Fruit fly (Drosophila melanogaster): ENCODE results near the gene Hex-A.
A peak's percentile ranks its signal among the peaks of the same experiment; 100 is the strongest.

The Hex-A gene

dm6 chrX:9554346-9554808 lies 31.1 kb upstream of the Hex-A start, which contains the start of gene RpS28b:
RpS28b (plus strand) TSS chrX:9554623.
- TF ChIP-seq Hr78 (GFP tag; optimal IDR thresholded peaks at IDR 0.05) (no peak), Hr83 (GFP tag; optimal IDR thresholded peaks at IDR 0.05; ENCODE audit: poor library complexity, severe bottlenecking) (peak; percentile 97), ey (GFP tag; optimal IDR thresholded peaks at IDR 0.05) (peak; percentile 27), lola (GFP tag; optimal IDR thresholded peaks at IDR 0.05) (no peak), rgr (GFP tag; optimal IDR thresholded peaks at IDR 0.05) (peak; percentile 90), CrebA (GFP tag; optimal IDR thresholded peaks at IDR 0.05; ENCODE audit: borderline replicate concordance) (no peak), CG32264 (GFP tag; optimal IDR thresholded peaks at IDR 0.05) (peak; percentile 71), sv (GFP tag; optimal IDR thresholded peaks at IDR 0.05) (peak; percentile 58), psq (GFP tag; optimal IDR thresholded peaks at IDR 0.05) (peak; percentile 20), GATAd (GFP tag; optimal IDR thresholded peaks at IDR 0.05) (no peak), tai (GFP tag; optimal IDR thresholded peaks at IDR 0.05) (no peak), woc (GFP tag; optimal IDR thresholded peaks at IDR 0.05) (peak; percentile 36), Sp1 (GFP tag; optimal IDR thresholded peaks at IDR 0.05) (peak; percentile 90), Hnf4 (GFP tag; optimal IDR thresholded peaks at IDR 0.05) (peak; percentile 82), dl (GFP tag; optimal IDR thresholded peaks at IDR 0.05; ENCODE audit: insufficient read depth in 1 of 2, partially characterized antibody in 2 of 2) (no peak), dmrt93B (GFP tag; optimal IDR thresholded peaks at IDR 0.05) (peak; percentile 96), usp (GFP tag; optimal IDR thresholded peaks at IDR 0.05) (no peak), Dif (GFP tag; optimal IDR thresholded peaks at IDR 0.05; ENCODE audit: partially characterized antibody) (peak; percentile 3), Jra (GFP tag; optimal IDR thresholded peaks at IDR 0.05) (peak; percentile 61), sage (GFP tag; optimal IDR thresholded peaks at IDR 0.05) (no peak), Vsx2 (GFP tag; optimal IDR thresholded peaks at IDR 0.05; ENCODE audit: partially characterized antibody) (no peak), pan (optimal IDR thresholded peaks at IDR 0.05) (no peak), Rel (GFP tag; optimal IDR thresholded peaks at IDR 0.05) (no peak), Rel (tag; optimal IDR thresholded peaks at IDR 0.05) (peak; percentile 66), dsf (GFP tag; optimal IDR thresholded peaks at IDR 0.05; ENCODE audit: borderline replicate concordance) (no peak), br (GFP tag; optimal IDR thresholded peaks at IDR 0.05) (peak; percentile 87), h (GFP tag; optimal IDR thresholded peaks at IDR 0.05) (peak; percentile 79), jim (GFP tag; optimal IDR thresholded peaks at IDR 0.05) (no peak), OdsH (GFP tag; optimal IDR thresholded peaks at IDR 0.05) (peak; percentile 52), Mio (GFP tag; optimal IDR thresholded peaks at IDR 0.05) (peak; percentile 45), N (GFP tag; optimal IDR thresholded peaks at IDR 0.05) (no peak), foxo (GFP tag; optimal IDR thresholded peaks at IDR 0.05) (peak in 1 of 2 experiments; percentile 62), fru (GFP tag; optimal IDR thresholded peaks at IDR 0.05) (peak; percentile 69), Abd-B (GFP tag; optimal IDR thresholded peaks at IDR 0.05) (no peak), HLH106 (tag; optimal IDR thresholded peaks at IDR 0.05) (peak; percentile 76), CG9705 (GFP tag; optimal IDR thresholded peaks at IDR 0.05) (peak; percentile 94), Myc (optimal IDR thresholded peaks at IDR 0.05) (peak; percentile 31), Dfd (GFP tag; optimal IDR thresholded peaks at IDR 0.05) (no peak), brk (GFP tag; optimal IDR thresholded peaks at IDR 0.05) (no peak)

dm6 chrX:9556397-9556796 lies 29.1 kb upstream of the Hex-A start, which contains the start of gene CG15317:
CG15317 (minus strand) TSS chrX:9556544.
- TF ChIP-seq Hr83 (GFP tag; optimal IDR thresholded peaks at IDR 0.05; ENCODE audit: poor library complexity, severe bottlenecking) (peak; percentile 19), Hr78 (GFP tag; optimal IDR thresholded peaks at IDR 0.05) (no peak)

dm6 chrX:9571208-9571607 lies 14.3 kb upstream of the Hex-A start, which contains the start of gene Cubn:
Cubn (minus strand) TSS chrX:9571308.
- TF ChIP-seq Dfd (GFP tag; optimal IDR thresholded peaks at IDR 0.05): no peak

Data from whole organism, wandering third instar larva.